Worm (Caenorhabditis elegans) whole organism, L1 larva: ENCODE measurements around the gene Y49F6C.6.

Experiments
- C04F5.9 ChIP-seq: sonication (generic microtip); optimal IDR thresholded peaks from 2 replicates; lab custom pipeline; 2016; ENCODE audit warnings: missing genetic modification characterization, missing compliant biosample characterization
- aha-1 ChIP-seq: fragments of 150-350 bp; optimal IDR thresholded peaks from 2 replicates; lab custom pipeline; 2014; ENCODE audit warnings: missing biosample characterization, missing genetic modification characterization
- aly-2 ChIP-seq: fragments of 150-350 bp; optimal IDR thresholded peaks from 2 replicates; lab custom pipeline; 2014; ENCODE audit warnings: missing biosample characterization, missing genetic modification characterization
- blmp-1 ChIP-seq: fragments of 150-350 bp; optimal IDR thresholded peaks from 2 replicates; lab custom pipeline; 2014; ENCODE audit warnings: missing biosample characterization, missing genetic modification characterization
- ceh-8 ChIP-seq: fragments of 200-800 bp; sonication (Bioruptor generic); optimal IDR thresholded peaks from 2 replicates; lab custom pipeline; 2018; ENCODE audit warnings: mild to moderate bottlenecking, missing genetic modification characterization, moderate library complexity, missing compliant biosample characterization
- ceh-82 ChIP-seq, 3 experiments: fragments of 150-350 bp in 1 of 3; sonication (generic microtip) in 2 of 3; optimal IDR thresholded peaks; 2 replicates each; lab custom pipeline; 2014 to 2017; ENCODE audit warnings: missing biosample characterization in 3 of 3, missing genetic modification characterization in 3 of 3
- ceh-90 ChIP-seq: sonication (generic microtip); optimal IDR thresholded peaks from 2 replicates; lab custom pipeline; 2016; ENCODE audit warnings: missing genetic modification characterization, missing compliant biosample characterization
- ces-1 ChIP-seq: fragments of 150-350 bp; optimal IDR thresholded peaks from 2 replicates; lab custom pipeline; 2014; ENCODE audit warnings: missing biosample characterization, missing genetic modification reagents, missing genetic modification characterization
- dsc-1 ChIP-seq: sonication (generic microtip); optimal IDR thresholded peaks from 2 replicates; lab custom pipeline; 2016; ENCODE audit warnings: mild to moderate bottlenecking, missing genetic modification characterization, missing compliant biosample characterization
- egl-27 ChIP-seq, 2 experiments: fragments of 150-350 bp in 1 of 2; sonication (generic microtip); optimal IDR thresholded peaks; 3 replicates each; lab custom pipeline; 2017 to 2018; ENCODE audit warnings: missing biosample characterization in 2 of 2, missing genetic modification characterization in 2 of 2, missing genetic modification reagents in 2 of 2
- elt-2 ChIP-seq: sonication (generic microtip); optimal IDR thresholded peaks from 2 replicates; lab custom pipeline; 2016; ENCODE audit warnings: missing genetic modification characterization, mild to moderate bottlenecking, inconsistent platforms, missing compliant biosample characterization, missing genetic modification reagents
- ets-5 ChIP-seq: fragments of 200-800 bp; sonication (Bioruptor generic); IDR thresholded peaks from 2 replicates; pipeline ENCODE4 v1.3.6; 2022; ENCODE audit warnings: missing genetic modification characterization, missing compliant biosample characterization
- fkh-8 ChIP-seq: sonication (generic microtip); optimal IDR thresholded peaks from 2 replicates; lab custom pipeline; 2016; ENCODE audit warnings: mild to moderate bottlenecking, missing genetic modification characterization, missing compliant biosample characterization
- fos-1 ChIP-seq: fragments of 150-350 bp; optimal IDR thresholded peaks from 2 replicates; lab custom pipeline; 2014; ENCODE audit warnings: missing biosample characterization, missing genetic modification characterization
- grh-1 ChIP-seq: fragments of 200-800 bp; sonication (Bioruptor generic); IDR thresholded peaks from 2 replicates; pipeline ENCODE4 v1.3.6; 2022; ENCODE audit warnings: missing genetic modification reagents, missing genetic modification characterization, missing compliant biosample characterization
- hpl-2 ChIP-seq: fragments of 150-350 bp; optimal IDR thresholded peaks from 2 replicates; lab custom pipeline; 2014; ENCODE audit warnings: missing biosample characterization, missing genetic modification reagents, missing genetic modification characterization
- irx-1 ChIP-seq: sonication (generic microtip); optimal IDR thresholded peaks from 2 replicates; lab custom pipeline; 2016; ENCODE audit warnings: missing genetic modification characterization, missing compliant biosample characterization
- jun-1 ChIP-seq: fragments of 150-350 bp; optimal IDR thresholded peaks from 2 replicates; lab custom pipeline; 2014; ENCODE audit warnings: missing biosample characterization, missing genetic modification reagents, missing genetic modification characterization
- lin-13 ChIP-seq: fragments of 150-350 bp; optimal IDR thresholded peaks from 2 replicates; lab custom pipeline; 2014; ENCODE audit warnings: missing biosample characterization, missing genetic modification reagents, missing genetic modification characterization
- lin-15B ChIP-seq: fragments of 150-350 bp; sonication (generic microtip); optimal IDR thresholded peaks from 3 replicates; lab custom pipeline; 2014; ENCODE audit warnings: missing biosample characterization, missing genetic modification characterization
- lin-35 ChIP-seq, 2 experiments: fragments of 150-350 bp; optimal IDR thresholded peaks; 2 replicates each; lab custom pipeline; 2014; ENCODE audit warnings: missing biosample characterization in 2 of 2, missing genetic modification characterization in 2 of 2, missing genetic modification reagents in 2 of 2
- lsy-2 ChIP-seq, 2 experiments: fragments of 150-350 bp; optimal IDR thresholded peaks; 2 replicates each; lab custom pipeline; 2014; ENCODE audit warnings: missing biosample characterization in 2 of 2, missing genetic modification characterization in 2 of 2
- mab-9 ChIP-seq: fragments of 200-800 bp; sonication (Bioruptor generic); IDR thresholded peaks from 2 replicates; pipeline ENCODE4 v1.3.6; 2022; ENCODE audit warnings: missing genetic modification reagents, missing genetic modification characterization, missing compliant biosample characterization
- mdl-1 ChIP-seq, 2 experiments: fragments of 150-350 bp; optimal IDR thresholded peaks; 2 replicates each; lab custom pipeline; 2014 to 2017; ENCODE audit warnings: missing biosample characterization in 2 of 2, missing genetic modification characterization in 2 of 2, inconsistent platforms in 1 of 2
- nhr-11 ChIP-seq: fragments of 150-350 bp; optimal IDR thresholded peaks from 2 replicates; lab custom pipeline; 2014; ENCODE audit warnings: missing biosample characterization, missing genetic modification characterization
- nhr-237 ChIP-seq: fragments of 150-350 bp; optimal IDR thresholded peaks from 2 replicates; lab custom pipeline; 2014; ENCODE audit warnings: missing biosample characterization, missing genetic modification characterization
- nhr-47 ChIP-seq: sonication (generic microtip); optimal IDR thresholded peaks from 2 replicates; lab custom pipeline; 2016; ENCODE audit warnings: mild to moderate bottlenecking, missing genetic modification characterization, moderate library complexity, missing compliant biosample characterization
- nhr-76 ChIP-seq: sonication (generic microtip); optimal IDR thresholded peaks from 2 replicates; lab custom pipeline; 2017; ENCODE audit warnings: missing biosample characterization, missing genetic modification characterization
- nhr-77 ChIP-seq: fragments of 150-350 bp; optimal IDR thresholded peaks from 2 replicates; lab custom pipeline; 2014; ENCODE audit warnings: missing biosample characterization, missing genetic modification characterization
- nhr-84 ChIP-seq: sonication (generic microtip); optimal IDR thresholded peaks from 2 replicates; lab custom pipeline; 2017; ENCODE audit warnings: missing biosample characterization, missing genetic modification characterization
- pag-3 ChIP-seq: sonication (generic microtip); optimal IDR thresholded peaks from 2 replicates; lab custom pipeline; 2017; ENCODE audit warnings: missing genetic modification characterization, mild to moderate bottlenecking, missing compliant biosample characterization, antibody characterized with exemption, borderline replicate concordance; ENCODE audit not compliant: insufficient read depth
- skn-1 ChIP-seq: fragments of 150-350 bp; optimal IDR thresholded peaks from 2 replicates; lab custom pipeline; 2014; ENCODE audit warnings: missing biosample characterization, missing genetic modification characterization
- snu-23 ChIP-seq: sonication (generic microtip); optimal IDR thresholded peaks from 2 replicates; lab custom pipeline; 2016; ENCODE audit warnings: missing genetic modification characterization, missing compliant biosample characterization
- sptf-1 ChIP-seq: fragments of 150-350 bp; optimal IDR thresholded peaks from 2 replicates; lab custom pipeline; 2014; ENCODE audit warnings: missing biosample characterization, missing genetic modification characterization
- tlp-1 ChIP-seq: fragments of 150-350 bp; optimal IDR thresholded peaks from 2 replicates; lab custom pipeline; 2014; ENCODE audit warnings: missing biosample characterization, missing genetic modification characterization
- unc-130 ChIP-seq: fragments of 150-350 bp; optimal IDR thresholded peaks from 2 replicates; lab custom pipeline; 2017; ENCODE audit warnings: missing biosample characterization, missing genetic modification characterization, inconsistent platforms
- unc-30 ChIP-seq: sonication (generic microtip); optimal IDR thresholded peaks from 2 replicates; lab custom pipeline; 2017; ENCODE audit warnings: missing biosample characterization, missing genetic modification characterization
- unc-86 ChIP-seq: sonication (generic microtip); optimal IDR thresholded peaks from 2 replicates; lab custom pipeline; 2016; ENCODE audit warnings: missing genetic modification characterization, missing compliant biosample characterization
- unc-98 ChIP-seq: fragments of 200-800 bp; sonication (Bioruptor generic); IDR thresholded peaks from 2 replicates; pipeline ENCODE4 v1.3.6; 2022; ENCODE audit warnings: missing genetic modification characterization, missing compliant biosample characterization
- zip-4 ChIP-seq: fragments of 200-800 bp; sonication (Bioruptor generic); optimal IDR thresholded peaks from 2 replicates; lab custom pipeline; 2018; ENCODE audit warnings: mild to moderate bottlenecking, missing genetic modification characterization, moderate library complexity, missing compliant biosample characterization
- ztf-11 ChIP-seq, 2 experiments: sonication (generic microtip); optimal IDR thresholded peaks; 2 replicates each; lab custom pipeline; 2016 to 2017; ENCODE audit warnings: missing genetic modification characterization in 2 of 2, missing biosample characterization in 1 of 2, missing compliant biosample characterization in 1 of 2

Gene Y49F6C.6

ce11 chrII:3367100-3367499 is at the start of gene Y49F6C.6:
Gene Y49F6C.6 (minus strand): TSS chrII:3367200.
- TF ChIP-seq ceh-82 (tag; optimal IDR thresholded peaks at IDR 0.05; lab: Kevin White, UChicago) (no peak), tlp-1 (tag; lab: Kevin White, UChicago) (no peak), C04F5.9 (tag; lab: Kevin White, UChicago) (no peak), unc-30 (tag; lab: Kevin White, UChicago) (no peak), dsc-1 (no peak), fkh-8 (tag; lab: Kevin White, UChicago) (no peak), lin-35 (GFP tag; optimal IDR thresholded peaks at IDR 0.05; lab: Kevin White, UChicago) (no peak), grh-1 (GFP tag; lab: Robert Waterston, UW) (no peak), skn-1 (tag; lab: Kevin White, UChicago) (no peak), ztf-11 (tag; optimal IDR thresholded peaks at IDR 0.05; lab: Kevin White, UChicago) (no peak), ceh-90 (tag; lab: Kevin White, UChicago) (no peak), sptf-1 (tag; lab: Kevin White, UChicago) (no peak), nhr-76 (tag; lab: Kevin White, UChicago) (no peak), fos-1 (tag; lab: Kevin White, UChicago) (no peak), blmp-1 (no peak), lin-13 (GFP tag; lab: Kevin White, UChicago) (no peak), unc-86 (no peak), mdl-1 (tag; optimal IDR thresholded peaks at IDR 0.05; lab: Kevin White, UChicago) (no peak), nhr-237 (no peak), ets-5 (GFP tag; lab: Robert Waterston, UW) (no peak)

DNA sequence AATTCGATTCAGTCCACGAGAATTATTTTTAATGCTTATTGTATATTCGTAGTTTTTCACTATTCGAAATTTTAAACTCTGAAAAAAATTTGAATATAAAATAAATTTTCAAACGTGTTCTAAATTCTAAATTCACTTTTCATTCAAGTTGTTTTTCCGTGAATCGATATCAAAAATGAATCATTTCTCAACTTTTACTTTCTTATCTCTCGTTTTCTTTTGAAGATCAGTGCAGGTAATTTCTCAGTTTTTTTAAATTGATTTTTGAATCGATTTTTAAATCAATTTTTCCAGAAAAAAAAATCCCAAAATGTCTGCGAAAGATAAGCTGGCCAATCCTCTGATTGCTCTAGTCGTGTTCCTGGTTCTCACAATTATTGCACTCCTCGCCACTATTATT is 49.5 kb upstream of the Y49F6C.6 start, which contains the start of gene nep-6:
Gene nep-6 (plus strand): TSS at position 301 of the 400 bp plus-strand sequence.
- TF ChIP-seq nhr-47 (tag; lab: Kevin White, UChicago) (no peak), lsy-2 (tag; optimal IDR thresholded peaks at IDR 0.05; lab: Kevin White, UChicago) (no peak), mdl-1 (tag; optimal IDR thresholded peaks at IDR 0.05; lab: Kevin White, UChicago) (no peak)

ce11 chrII:3414383-3414910 is 47.4 kb upstream of the Y49F6C.6 start, which contains the start of the genes F18A12.7 and F18A12.2:
Gene F18A12.7 (minus strand): TSS chrII:3414483.
Gene F18A12.2 (plus strand): TSS chrII:3414860.
- TF ChIP-seq egl-27 (tag; optimal IDR thresholded peaks at IDR 0.05; lab: Kevin White, UChicago) (no peak), snu-23 (GFP tag; lab: Kevin White, UChicago) (no peak), mab-9 (GFP tag; lab: Robert Waterston, UW) (no peak), ces-1 (GFP tag; lab: Kevin White, UChicago) (no peak), lin-35 (GFP tag; optimal IDR thresholded peaks at IDR 0.05; lab: Kevin White, UChicago) (no peak), unc-86 (no peak), ets-5 (GFP tag; lab: Robert Waterston, UW) (no peak), aha-1 (no peak), ceh-8 (GFP tag; lab: Kevin White, UChicago) (no peak), zip-4 (no peak)

ce11 chrII:3403535-3403934 is 36.5 kb upstream of the Y49F6C.6 start, which contains the start of gene nep-8:
Gene nep-8 (plus strand): TSS chrII:3403835.
- TF ChIP-seq grh-1 (GFP tag; lab: Robert Waterston, UW) (no peak), blmp-1 (no peak), hpl-2 (GFP tag; lab: Kevin White, UChicago) (no peak), lsy-2 (tag; optimal IDR thresholded peaks at IDR 0.05; lab: Kevin White, UChicago) (no peak), aly-2 (no peak), pag-3 (tag; lab: Kevin White, UChicago) (no peak), unc-98 (GFP tag; lab: Robert Waterston, UW) (no peak), lin-15B (no peak), irx-1 (tag; lab: Kevin White, UChicago) (no peak), nhr-47 (tag; lab: Kevin White, UChicago) (no peak), nhr-77 (tag; lab: Kevin White, UChicago) (no peak), nhr-84 (tag; lab: Kevin White, UChicago) (no peak), jun-1 (no peak), unc-130 (tag; lab: Kevin White, UChicago) (no peak), elt-2 (no peak), ceh-8 (GFP tag; lab: Kevin White, UChicago) (no peak), nhr-11 (tag; lab: Kevin White, UChicago) (no peak), mdl-1 (tag; optimal IDR thresholded peaks at IDR 0.05; lab: Kevin White, UChicago) (no peak), snu-23 (GFP tag; lab: Kevin White, UChicago) (no peak)
